Worm (Caenorhabditis elegans): Measurements from ENCODE around the gene T15B12.2.

T15B12.2 gene

ce11 chrIII:5305725-5306124, 4.0 kb upstream of the T15B12.2 start:
- peak; percentile 38 for TF ChIP-seq unc-55 (GFP tag; optimal IDR thresholded peaks at IDR 0.05)
- no peak for TF ChIP-seq mbf-1 (tag; optimal IDR thresholded peaks at IDR 0.05)
- TF ChIP-seq aly-2 (tag; optimal IDR thresholded peaks at IDR 0.05): no peak
- TF ChIP-seq nhr-237 (tag; optimal IDR thresholded peaks at IDR 0.05): no peak
- peak; percentile 63 for TF ChIP-seq Y55F3AM.14 (GFP tag; optimal IDR thresholded peaks at IDR 0.05)
- TF ChIP-seq snpc-4 (tag; optimal IDR thresholded peaks at IDR 0.05): no peak
- peak; percentile 6 for TF ChIP-seq ztf-4 (tag; optimal IDR thresholded peaks at IDR 0.05)
- TF ChIP-seq R02D3.7 (tag; optimal IDR thresholded peaks at IDR 0.05): no peak
- no peak for TF ChIP-seq alr-1 (tag; optimal IDR thresholded peaks at IDR 0.05)
- no peak for TF ChIP-seq ZK546.5 (tag; optimal IDR thresholded peaks at IDR 0.05)
- TF ChIP-seq C34F6.9 (tag; optimal IDR thresholded peaks at IDR 0.05): peak; percentile 33
- peak; percentile 70 for TF ChIP-seq sma-9 (GFP tag; optimal IDR thresholded peaks at IDR 0.05)
- TF ChIP-seq sma-9 (tag; optimal IDR thresholded peaks at IDR 0.05): no peak
- peak; percentile 29 for TF ChIP-seq egl-27 (tag; optimal IDR thresholded peaks at IDR 0.05)
- peak; percentile 7 for TF ChIP-seq nhr-21 (tag; optimal IDR thresholded peaks at IDR 0.05)
- TF ChIP-seq sem-4 (tag; optimal IDR thresholded peaks at IDR 0.05): no peak
- peak; percentile 42 for TF ChIP-seq crh-2 (tag; optimal IDR thresholded peaks at IDR 0.05)
- no peak for TF ChIP-seq blmp-1 (tag; optimal IDR thresholded peaks at IDR 0.05; ENCODE audit: insufficient read depth)
- peak; percentile 69 for TF ChIP-seq nhr-129 (tag; optimal IDR thresholded peaks at IDR 0.05)
- TF ChIP-seq nhr-77 (tag; optimal IDR thresholded peaks at IDR 0.05): no peak
- peak; percentile 40 for TF ChIP-seq sma-3 (GFP tag; optimal IDR thresholded peaks at IDR 0.05)
- peak; percentile 52 for TF ChIP-seq gmeb-1 (tag; optimal IDR thresholded peaks at IDR 0.05)
- no peak for TF ChIP-seq elt-1 (tag; optimal IDR thresholded peaks at IDR 0.05)
- no peak for TF ChIP-seq nhr-12 (tag; optimal IDR thresholded peaks at IDR 0.05)
- peak; percentile 44 to 58 for TF ChIP-seq lsy-2 (tag; optimal IDR thresholded peaks at IDR 0.05)
- TF ChIP-seq unc-39 (tag; optimal IDR thresholded peaks at IDR 0.05): no peak
- TF ChIP-seq fos-1 (tag; optimal IDR thresholded peaks at IDR 0.05): peak; percentile 49
- TF ChIP-seq nhr-11 (tag; optimal IDR thresholded peaks at IDR 0.05): no peak
- TF ChIP-seq dmd-4 (tag; optimal IDR thresholded peaks at IDR 0.05): no peak
- TF ChIP-seq peb-1 (tag; optimal IDR thresholded peaks at IDR 0.05): no peak
- TF ChIP-seq lin-13 (GFP tag; optimal IDR thresholded peaks at IDR 0.05): peak; percentile 46
- TF ChIP-seq F13H6.1 (tag; optimal IDR thresholded peaks at IDR 0.05): no peak
- no peak for TF ChIP-seq ceh-82 (tag; optimal IDR thresholded peaks at IDR 0.05)
- no peak for TF ChIP-seq ztf-11 (tag; optimal IDR thresholded peaks at IDR 0.05)
- no peak for TF ChIP-seq nhr-6 (tag; optimal IDR thresholded peaks at IDR 0.05)
- no peak for TF ChIP-seq lin-11 (tag; optimal IDR thresholded peaks at IDR 0.05)
- no peak for TF ChIP-seq ztf-1 (GFP tag; conservative IDR thresholded peaks at IDR 0.05)
- no peak for TF ChIP-seq nhr-23 (tag; optimal IDR thresholded peaks at IDR 0.05)

- TF ChIP-seq mab-5 (tag; optimal IDR thresholded peaks at IDR 0.05) (no peak), nhr-10 (tag; optimal IDR thresholded peaks at IDR 0.05) (no peak), nhr-6 (tag; optimal IDR thresholded peaks at IDR 0.05) (no peak), mdl-1 (tag; optimal IDR thresholded peaks at IDR 0.05) (no peak), blmp-1 (tag; optimal IDR thresholded peaks at IDR 0.05; ENCODE audit: insufficient read depth) (no peak)
Measured at ce11 chrIII:5304044-5304443, 2.4 kb upstream of the T15B12.2 start.

ce11 chrIII:5294867-5295266, 6.8 kb downstream of the T15B12.2 start:
- no peak for TF ChIP-seq egl-27 (tag; optimal IDR thresholded peaks at IDR 0.05)
- TF ChIP-seq C34F6.9 (tag; optimal IDR thresholded peaks at IDR 0.05): peak; percentile 58
- no peak for TF ChIP-seq ceh-82 (tag; optimal IDR thresholded peaks at IDR 0.05)
- no peak for TF ChIP-seq nhr-77 (tag; optimal IDR thresholded peaks at IDR 0.05)
- peak; percentile 44 to 54 for TF ChIP-seq lsy-2 (tag; optimal IDR thresholded peaks at IDR 0.05)
- no peak for TF ChIP-seq ztf-11 (tag; optimal IDR thresholded peaks at IDR 0.05)
- TF ChIP-seq mdl-1 (tag; optimal IDR thresholded peaks at IDR 0.05): no peak
- TF ChIP-seq crh-2 (tag; optimal IDR thresholded peaks at IDR 0.05): peak; percentile 28
- no peak for TF ChIP-seq nhr-23 (tag; optimal IDR thresholded peaks at IDR 0.05)
- no peak for TF ChIP-seq lin-39 (tag; optimal IDR thresholded peaks at IDR 0.05)
- no peak for TF ChIP-seq peb-1 (tag; optimal IDR thresholded peaks at IDR 0.05)
- peak; percentile 50 for TF ChIP-seq unc-55 (GFP tag; optimal IDR thresholded peaks at IDR 0.05)
- no peak for TF ChIP-seq ama-1 (optimal IDR thresholded peaks at IDR 0.05)
- TF ChIP-seq ztf-1 (GFP tag; conservative IDR thresholded peaks at IDR 0.05): no peak
- no peak for TF ChIP-seq elt-1 (tag; optimal IDR thresholded peaks at IDR 0.05)
- peak; percentile 78 for TF ChIP-seq nhr-129 (tag; optimal IDR thresholded peaks at IDR 0.05)
- TF ChIP-seq elt-3 (tag; optimal IDR thresholded peaks at IDR 0.05): no peak
- no peak for TF ChIP-seq ceh-16 (tag; optimal IDR thresholded peaks at IDR 0.05)
- TF ChIP-seq fos-1 (tag; optimal IDR thresholded peaks at IDR 0.05): peak; percentile 26
- TF ChIP-seq snpc-4 (tag; optimal IDR thresholded peaks at IDR 0.05): no peak
- TF ChIP-seq Y55F3AM.14 (GFP tag; optimal IDR thresholded peaks at IDR 0.05): peak; percentile 67
- TF ChIP-seq sem-4 (tag; optimal IDR thresholded peaks at IDR 0.05): peak; percentile 34
- TF ChIP-seq nhr-21 (tag; optimal IDR thresholded peaks at IDR 0.05): peak; percentile 28
- TF ChIP-seq R02D3.7 (tag; optimal IDR thresholded peaks at IDR 0.05): no peak
- TF ChIP-seq sma-3 (GFP tag; optimal IDR thresholded peaks at IDR 0.05): peak; percentile 55
- TF ChIP-seq nhr-6 (tag; optimal IDR thresholded peaks at IDR 0.05): peak; percentile 9
- TF ChIP-seq mbf-1 (tag; optimal IDR thresholded peaks at IDR 0.05): no peak
- TF ChIP-seq lin-13 (GFP tag; optimal IDR thresholded peaks at IDR 0.05): peak; percentile 56
- no peak for TF ChIP-seq unc-39 (tag; optimal IDR thresholded peaks at IDR 0.05)
- TF ChIP-seq F13H6.1 (tag; optimal IDR thresholded peaks at IDR 0.05): peak; percentile 72
- TF ChIP-seq ztf-4 (tag; optimal IDR thresholded peaks at IDR 0.05): peak; percentile 56
- TF ChIP-seq nhr-12 (tag; optimal IDR thresholded peaks at IDR 0.05): no peak
- peak; percentile 33 for TF ChIP-seq mab-5 (tag; optimal IDR thresholded peaks at IDR 0.05)
- TF ChIP-seq dmd-4 (tag; optimal IDR thresholded peaks at IDR 0.05): no peak
- TF ChIP-seq zag-1 (tag; optimal IDR thresholded peaks at IDR 0.05): no peak
- no peak for TF ChIP-seq nhr-237 (tag; optimal IDR thresholded peaks at IDR 0.05)
- peak; percentile 36 for TF ChIP-seq gmeb-1 (tag; optimal IDR thresholded peaks at IDR 0.05)
- no peak for TF ChIP-seq blmp-1 (tag; optimal IDR thresholded peaks at IDR 0.05; ENCODE audit: insufficient read depth)
- TF ChIP-seq sma-9 (GFP tag; optimal IDR thresholded peaks at IDR 0.05): peak; percentile 74
- no peak for TF ChIP-seq sma-9 (tag; optimal IDR thresholded peaks at IDR 0.05)

All from whole organism, L2 larva.